Fruit fly (Drosophila melanogaster) whole organism, pupa: ENCODE results near the gene Ssb-c31a.

ENCODE experiments used
- CG12605 ChIP-seq: fragments of 200-800 bp; sonication (Bioruptor generic); IDR thresholded peaks from 2 replicates; pipeline ENCODE4 v1.3.6; 2022; ENCODE audit warnings: missing biosample characterization, missing genetic modification characterization
- CG13204 ChIP-seq: fragments of 200-800 bp; sonication (Bioruptor generic); optimal IDR thresholded peaks from 2 replicates; lab custom pipeline; 2018; ENCODE audit warnings: missing biosample characterization, mild to moderate bottlenecking, missing genetic modification characterization, moderate library complexity
- CG32121 ChIP-seq: fragments of 200-800 bp; sonication (Bioruptor generic); IDR thresholded peaks from 2 replicates; pipeline ENCODE4 v1.3.6; 2022; ENCODE audit warnings: missing biosample characterization, missing genetic modification characterization
- CG34367 ChIP-seq: fragments of 200-800 bp; sonication (Bioruptor generic); optimal IDR thresholded peaks from 2 replicates; lab custom pipeline; 2018; ENCODE audit warnings: missing biosample characterization, mild to moderate bottlenecking, missing genetic modification characterization
- CG4496 ChIP-seq: fragments of 200-800 bp; sonication (Bioruptor generic); IDR thresholded peaks from 3 replicates; pipeline ENCODE4 v1.3.6; 2022; ENCODE audit warnings: missing biosample characterization, missing genetic modification characterization
- CG8301 ChIP-seq: fragments of 200-800 bp; sonication (Bioruptor generic); optimal IDR thresholded peaks from 2 replicates; lab custom pipeline; 2018; ENCODE audit warnings: missing biosample characterization, mild to moderate bottlenecking, missing genetic modification characterization
- D1 ChIP-seq: fragments of 200-800 bp; sonication (Bioruptor generic); optimal IDR thresholded peaks from 2 replicates; lab custom pipeline; 2018; ENCODE audit warnings: missing biosample characterization, mild to moderate bottlenecking, missing genetic modification characterization, moderate library complexity
- EcR ChIP-seq: fragments of 200-800 bp; sonication (Bioruptor generic); optimal IDR thresholded peaks from 3 replicates; lab custom pipeline; 2019; ENCODE audit warnings: missing biosample characterization, missing genetic modification characterization, mild to moderate bottlenecking, moderate library complexity, missing genetic modification reagents
- fd96Ca ChIP-seq: fragments of 200-800 bp; sonication (Bioruptor generic); IDR thresholded peaks from 3 replicates; pipeline ENCODE4 v1.3.6; 2022; ENCODE audit warnings: missing biosample characterization, missing genetic modification characterization
- rn ChIP-seq: fragments of 200-800 bp; sonication (Bioruptor generic); IDR thresholded peaks from 2 replicates; pipeline ENCODE4 v1.3.6; 2022; ENCODE audit warnings: missing biosample characterization, missing genetic modification characterization

DNA sequence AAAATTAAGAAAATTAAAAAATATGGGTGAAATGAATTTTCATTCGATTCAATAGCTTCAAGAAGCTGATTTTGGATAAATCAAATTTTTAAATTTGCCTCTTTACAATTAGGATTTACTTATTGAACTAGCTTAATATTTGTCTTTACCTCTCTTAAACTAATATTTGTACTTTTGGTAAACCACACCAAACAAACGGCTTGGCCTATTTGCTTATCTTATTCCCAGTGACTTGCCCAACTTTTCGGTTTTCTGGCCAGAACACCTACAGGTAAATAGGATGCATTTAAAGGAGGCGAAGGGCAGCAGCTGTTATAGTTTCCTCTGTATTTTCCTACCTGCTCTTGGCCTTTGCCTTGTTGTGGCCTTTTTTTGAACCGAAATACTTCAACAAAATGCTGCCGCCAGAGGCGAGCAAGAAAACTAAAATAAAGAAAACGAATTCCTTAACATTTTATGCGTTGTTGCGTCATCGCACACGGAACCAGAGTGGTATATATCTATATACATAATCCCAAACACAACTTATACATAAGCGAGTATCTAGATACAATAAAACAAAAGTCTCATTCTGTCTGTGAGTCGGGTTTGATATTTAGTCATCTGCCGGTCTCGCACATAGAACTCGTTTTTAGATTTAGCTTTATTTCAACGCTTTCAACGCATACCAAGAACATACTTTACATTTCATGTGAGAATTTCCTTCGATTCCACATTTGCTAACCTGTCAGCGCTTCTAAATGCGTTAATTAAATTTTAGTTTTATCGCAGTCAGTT is 45.2 kb upstream of the Ssb-c31a start:
- TF ChIP-seq D1 (tag; lab: Kevin White, UChicago) (no peak), CG34367 (tag; lab: Kevin White, UChicago) (no peak), CG12605 (GFP tag; lab: Robert Waterston, UW) (no peak), CG4496 (GFP tag; lab: Robert Waterston, UW) (no peak), EcR (GFP tag; lab: Kevin White, UChicago) (no peak), rn (GFP tag; lab: Robert Waterston, UW) (no peak), CG13204 (no peak), CG32121 (no peak), CG8301 (tag; lab: Kevin White, UChicago) (no peak), fd96Ca (no peak)
